Worm (Caenorhabditis elegans): ENCODE results near the gene fbxa-164.

- no peak for TF ChIP-seq dao-5 (tag; optimal IDR thresholded peaks at IDR 0.05)
- no peak for TF ChIP-seq him-1 (tag; optimal IDR thresholded peaks at IDR 0.05)
Measured at ce11 chrII:1576030-1576429, 37.8 kb downstream of the fbxa-164 start, which contains the start of gene K05F6.10.

Data from whole organism, L4/young adult.